Worm (Caenorhabditis elegans) whole organism, L4 larva: ENCODE data around the gene ehs-1.

ENCODE experiments used
- D1046.2 ChIP-seq: fragments of 200-800 bp; sonication (Bioruptor generic); IDR thresholded peaks from 2 replicates; pipeline ENCODE4 v1.3.6; 2022; ENCODE audit warnings: missing genetic modification characterization, missing compliant biosample characterization
- F26F4.8 ChIP-seq: fragments of 200-800 bp; sonication (Bioruptor generic); conservative IDR thresholded peaks from 2 replicates; pipeline ENCODE4 v1.3.6; 2022; ENCODE audit warnings: missing genetic modification characterization, missing compliant biosample characterization
- F37D6.2 ChIP-seq: sonication (generic microtip); optimal IDR thresholded peaks from 2 replicates; lab custom pipeline; 2016; ENCODE audit warnings: mild to moderate bottlenecking, missing genetic modification characterization, missing compliant biosample characterization
- F49E8.2 ChIP-seq: sonication (generic microtip); optimal IDR thresholded peaks from 2 replicates; lab custom pipeline; 2016; ENCODE audit warnings: missing compliant biosample characterization, mild to moderate bottlenecking, missing genetic modification characterization, borderline replicate concordance
- T20F7.1 ChIP-seq: fragments of 200-800 bp; sonication (Bioruptor generic); optimal IDR thresholded peaks from 2 replicates; lab custom pipeline; 2018; ENCODE audit warnings: mild to moderate bottlenecking, missing genetic modification characterization, missing compliant biosample characterization
- Y5F2A.4 ChIP-seq: fragments of 200-800 bp; sonication (Bioruptor generic); optimal IDR thresholded peaks from 2 replicates; lab custom pipeline; 2018; ENCODE audit warnings: mild to moderate bottlenecking, missing genetic modification characterization, missing compliant biosample characterization
- aly-2 ChIP-seq: sonication (generic microtip); optimal IDR thresholded peaks from 2 replicates; lab custom pipeline; 2018; ENCODE audit warnings: missing biosample characterization, missing genetic modification characterization
- attf-4 ChIP-seq: sonication (generic microtip); optimal IDR thresholded peaks from 3 replicates; lab custom pipeline; 2017; ENCODE audit warnings: missing biosample characterization, missing genetic modification characterization
- ceh-20 ChIP-seq: fragments of 200-800 bp; sonication (Bioruptor generic); IDR thresholded peaks from 2 replicates; pipeline ENCODE4 v1.3.6; 2022; ENCODE audit warnings: missing genetic modification reagents, missing genetic modification characterization, missing compliant biosample characterization
- ceh-28 ChIP-seq: fragments of 150-350 bp; optimal IDR thresholded peaks from 2 replicates; lab custom pipeline; 2014; ENCODE audit warnings: missing biosample characterization, missing genetic modification reagents, missing genetic modification characterization
- ceh-32 ChIP-seq: sonication (generic microtip); optimal IDR thresholded peaks from 2 replicates; lab custom pipeline; 2016; ENCODE audit warnings: mild to moderate bottlenecking, missing genetic modification characterization, missing compliant biosample characterization; ENCODE audit not compliant: poor library complexity
- daf-12 ChIP-seq: fragments of 150-350 bp; optimal IDR thresholded peaks from 2 replicates; lab custom pipeline; 2014; ENCODE audit warnings: missing biosample characterization, missing genetic modification reagents, missing genetic modification characterization
- daf-16 ChIP-seq, 3 experiments: sonication (generic microtip); optimal IDR thresholded peaks; 2 replicates each; lab custom pipeline; 2016 to 2017; ENCODE audit warnings: missing genetic modification characterization in 3 of 3, missing genetic modification reagents in 3 of 3, mild to moderate bottlenecking in 2 of 3, missing compliant biosample characterization in 2 of 3, missing biosample characterization in 1 of 3, moderate library complexity in 1 of 3
- daf-19 ChIP-seq: fragments of 200-800 bp; sonication (Bioruptor generic); conservative IDR thresholded peaks from 2 replicates; pipeline ENCODE4 v1.3.6; 2022; ENCODE audit warnings: missing genetic modification characterization, missing compliant biosample characterization
- dmd-6 ChIP-seq: fragments of 200-800 bp; sonication (Bioruptor generic); IDR thresholded peaks from 2 replicates; pipeline ENCODE4 v1.3.6; 2022; ENCODE audit warnings: missing genetic modification reagents, missing genetic modification characterization, missing compliant biosample characterization
- dmd-8 ChIP-seq: fragments of 200-800 bp; sonication (Bioruptor generic); IDR thresholded peaks from 2 replicates; pipeline ENCODE4 v1.3.6; 2022; ENCODE audit warnings: missing genetic modification characterization, missing compliant biosample characterization
- dve-1 ChIP-seq: sonication (generic microtip); optimal IDR thresholded peaks from 2 replicates; lab custom pipeline; 2017; ENCODE audit warnings: antibody characterized with exemption, mild to moderate bottlenecking, missing genetic modification characterization, missing compliant biosample characterization; ENCODE audit not compliant: insufficient read depth
- hlh-11 ChIP-seq: fragments of 200-800 bp; sonication (Bioruptor generic); optimal IDR thresholded peaks from 2 replicates; lab custom pipeline; 2018; ENCODE audit warnings: mild to moderate bottlenecking, missing genetic modification characterization, missing compliant biosample characterization
- jun-1 ChIP-seq: fragments of 150-350 bp; optimal IDR thresholded peaks from 2 replicates; lab custom pipeline; 2014; ENCODE audit warnings: missing biosample characterization, missing genetic modification reagents, missing genetic modification characterization
- lin-1 ChIP-seq: fragments of 200-800 bp; sonication (Bioruptor generic); IDR thresholded peaks from 2 replicates; pipeline ENCODE4 v1.3.6; 2022; ENCODE audit warnings: missing genetic modification reagents, missing genetic modification characterization, missing compliant biosample characterization
- lin-15B ChIP-seq: fragments of 150-350 bp; sonication (generic microtip); optimal IDR thresholded peaks from 3 replicates; lab custom pipeline; 2014; ENCODE audit warnings: missing biosample characterization, missing genetic modification characterization
- lin-38 ChIP-seq: fragments of 200-800 bp; sonication (Bioruptor generic); IDR thresholded peaks from 2 replicates; pipeline ENCODE4 v1.3.6; 2022; ENCODE audit warnings: missing genetic modification reagents, missing genetic modification characterization, missing compliant biosample characterization
- madf-5 ChIP-seq, 2 experiments: fragments of 200-800 bp; sonication (Bioruptor generic); IDR thresholded peaks; 2 replicates each; pipeline ENCODE4 v1.3.6; 2022; ENCODE audit warnings: missing compliant biosample characterization in 2 of 2, missing genetic modification characterization in 2 of 2
- madf-9 ChIP-seq: fragments of 200-800 bp; sonication (Bioruptor generic); conservative IDR thresholded peaks from 2 replicates; pipeline ENCODE4 v1.3.6; 2022; ENCODE audit warnings: missing genetic modification reagents, missing genetic modification characterization, missing compliant biosample characterization
- mdl-1 ChIP-seq, 2 experiments: fragments of 150-350 bp in 1 of 2; sonication (generic microtip) in 1 of 2; optimal IDR thresholded peaks; 2 replicates each; lab custom pipeline; 2014 to 2017; ENCODE audit warnings: missing biosample characterization in 2 of 2, missing genetic modification characterization in 2 of 2
- mes-2 ChIP-seq: sonication (generic microtip); optimal IDR thresholded peaks from 2 replicates; lab custom pipeline; 2016; ENCODE audit warnings: missing genotype, mild to moderate bottlenecking, missing genetic modification characterization, missing compliant biosample characterization; ENCODE audit not compliant: poor library complexity, severe bottlenecking
- nhr-11 ChIP-seq: fragments of 150-350 bp; optimal IDR thresholded peaks from 2 replicates; lab custom pipeline; 2014; ENCODE audit warnings: missing biosample characterization, missing genetic modification characterization
- nhr-28 ChIP-seq: fragments of 150-350 bp; optimal IDR thresholded peaks from 2 replicates; lab custom pipeline; 2014; ENCODE audit warnings: missing biosample characterization, missing genetic modification characterization
- nhr-41 ChIP-seq: fragments of 200-800 bp; sonication (Bioruptor generic); IDR thresholded peaks from 2 replicates; pipeline ENCODE4 v1.3.6; 2022; ENCODE audit warnings: missing genetic modification reagents, missing genetic modification characterization, missing compliant biosample characterization
- nhr-76 ChIP-seq: fragments of 150-350 bp; optimal IDR thresholded peaks from 2 replicates; lab custom pipeline; 2014; ENCODE audit warnings: missing biosample characterization, missing genetic modification characterization
- pha-4 ChIP-seq, 2 experiments: fragments of 150-350 bp in 1 of 2; fragments of 200-800 bp in 1 of 2; sonication (Bioruptor generic) in 1 of 2; IDR thresholded peaks in 1 of 2; optimal IDR thresholded peaks in 1 of 2; 2 replicates each; pipeline versions ENCODE4 v1.3.6 to Lab custom; 2014 to 2022; ENCODE audit warnings: missing genetic modification characterization in 2 of 2, missing genetic modification reagents in 2 of 2, missing biosample characterization in 1 of 2, missing compliant biosample characterization in 1 of 2
- php-3 ChIP-seq: fragments of 200-800 bp; sonication (Bioruptor generic); IDR thresholded peaks from 2 replicates; pipeline ENCODE4 v1.3.6; 2022; ENCODE audit warnings: missing genetic modification reagents, missing genetic modification characterization, missing compliant biosample characterization
- sdz-12 ChIP-seq: fragments of 200-800 bp; sonication (Bioruptor generic); optimal IDR thresholded peaks from 2 replicates; lab custom pipeline; 2018; ENCODE audit warnings: mild to moderate bottlenecking, missing genetic modification characterization, missing compliant biosample characterization
- skn-1 ChIP-seq: fragments of 150-350 bp; optimal IDR thresholded peaks from 2 replicates; lab custom pipeline; 2014; ENCODE audit warnings: missing biosample characterization, missing genetic modification characterization
- snpc-1.2 ChIP-seq: fragments of 200-800 bp; sonication (Bioruptor generic); IDR thresholded peaks from 2 replicates; pipeline ENCODE4 v1.3.6; 2022; ENCODE audit warnings: missing genetic modification reagents, missing genetic modification characterization, missing compliant biosample characterization
- snpc-4 ChIP-seq: fragments of 150-350 bp; optimal IDR thresholded peaks from 2 replicates; lab custom pipeline; 2014; ENCODE audit warnings: missing biosample characterization, missing genetic modification characterization
- spr-3 ChIP-seq: fragments of 200-800 bp; sonication (Bioruptor generic); optimal IDR thresholded peaks from 2 replicates; lab custom pipeline; 2018; ENCODE audit warnings: mild to moderate bottlenecking, missing genetic modification characterization, missing compliant biosample characterization
- unc-62 ChIP-seq, 3 experiments: fragments of 150-350 bp in 1 of 3; sonication (generic microtip); optimal IDR thresholded peaks in 2 of 3; peaks in 1 of 3; 1 replicate in 1 of 3; 2 replicates in 2 of 3; lab custom pipeline; 2014 to 2017; ENCODE audit warnings: missing biosample characterization in 3 of 3, missing genetic modification characterization in 3 of 3, missing genetic modification reagents in 3 of 3, missing genotype in 1 of 3
- vab-7 ChIP-seq: fragments of 200-800 bp; sonication (Bioruptor generic); IDR thresholded peaks from 2 replicates; pipeline ENCODE4 v1.3.6; 2022; ENCODE audit warnings: missing genetic modification reagents, missing genetic modification characterization, missing compliant biosample characterization
- zag-1 ChIP-seq: fragments of 150-350 bp; optimal IDR thresholded peaks from 2 replicates; lab custom pipeline; 2014; ENCODE audit warnings: missing biosample characterization, missing genetic modification characterization
- zfp-2 ChIP-seq: sonication (generic microtip); optimal IDR thresholded peaks from 2 replicates; lab custom pipeline; 2016; ENCODE audit warnings: mild to moderate bottlenecking, missing genetic modification characterization, missing compliant biosample characterization
- ztf-7 ChIP-seq: fragments of 150-350 bp; optimal IDR thresholded peaks from 2 replicates; lab custom pipeline; 2014; ENCODE audit warnings: missing biosample characterization, missing genetic modification characterization

The ehs-1 gene

DNA sequence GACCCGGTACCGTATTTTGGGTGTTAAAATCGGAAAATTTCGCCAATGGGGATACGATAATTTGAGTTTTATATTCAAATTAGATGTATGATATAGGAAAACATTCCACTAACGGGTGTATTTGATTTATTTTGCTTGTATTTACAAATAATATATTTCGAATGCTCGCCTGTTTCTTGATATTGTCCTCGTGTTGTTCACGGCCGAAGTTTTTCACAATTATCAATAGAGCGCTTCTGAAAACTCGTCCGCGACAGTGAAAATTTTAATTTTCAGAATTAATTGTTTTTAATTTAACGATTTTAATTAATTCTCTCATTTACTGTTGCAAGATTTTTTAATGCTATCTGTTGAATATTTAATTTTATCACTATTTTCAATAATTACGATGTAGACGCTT, 857 bp upstream of the ehs-1 start (continued):
- TF ChIP-seq snpc-1.2 (GFP tag; lab: Robert Waterston, UW) (0 out of 2 replicates have a peak, but pooled peaks have one; percentile 9), nhr-28 (tag; lab: Kevin White, UChicago) (peak; percentile 22)

DNA sequence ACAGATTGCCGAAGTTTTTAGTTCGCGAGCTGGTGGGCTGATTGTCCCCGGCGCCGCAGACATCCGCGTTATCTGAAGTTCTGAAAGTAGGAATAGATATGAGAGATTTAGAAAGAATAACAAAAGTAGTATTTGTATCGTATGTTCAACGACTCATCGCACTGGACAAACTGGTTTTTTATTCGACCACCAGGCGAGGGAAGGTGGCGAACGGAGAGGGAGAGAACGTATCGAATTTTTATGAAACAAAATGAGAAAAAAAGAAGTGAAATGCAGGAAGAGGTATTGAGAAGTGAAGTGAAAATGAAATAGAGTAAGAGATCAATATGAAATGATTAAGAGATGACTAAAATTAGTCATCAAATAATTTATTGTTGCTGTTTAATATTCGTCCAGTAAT, 6.9 kb downstream of the ehs-1 start, which contains the start of gene tbc-2:
Gene tbc-2, minus strand, starts transcription at position 80 of the 400 bp plus-strand sequence.
- TF ChIP-seq lin-15B (tag; lab: Kevin White, UChicago) = no peak
- no peak for TF ChIP-seq madf-5 (GFP tag; IDR thresholded peaks at IDR 0.05; lab: Robert Waterston, UW)
- TF ChIP-seq nhr-28 (tag; lab: Kevin White, UChicago) = peak; percentile 36
- TF ChIP-seq unc-62 (GFP tag; optimal IDR thresholded peaks at IDR 0.05 in 1 of 2; lab: Kevin White, UChicago) = peak in 1 of 2 experiments; percentile 51
- TF ChIP-seq unc-62 (tag; optimal IDR thresholded peaks at IDR 0.05; lab: Kevin White, UChicago) = no peak

DNA sequence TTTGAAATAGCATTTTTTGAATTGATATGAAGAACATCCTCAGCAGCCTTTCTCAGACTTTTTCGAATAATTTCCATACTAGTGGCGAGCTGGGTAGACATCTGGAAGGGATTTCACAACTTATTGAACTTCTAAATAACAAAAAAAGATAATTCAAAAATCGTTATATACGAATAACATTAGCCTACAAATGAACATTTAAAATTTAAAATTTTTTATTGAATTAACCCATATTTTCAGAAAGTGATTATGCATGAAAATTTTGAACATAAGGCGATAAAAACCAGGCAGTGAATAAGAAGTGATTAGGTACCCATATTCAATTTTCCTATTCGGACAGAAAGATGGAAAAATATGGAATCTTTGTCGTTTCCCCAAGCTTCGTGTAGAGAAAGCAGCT, 8.0 kb downstream of the ehs-1 start, which contains the start of gene ZK1248.11:
Gene ZK1248.11, minus strand, starts transcription at position 101 of the 400 bp plus-strand sequence.
- TF ChIP-seq sdz-12 (no peak), skn-1 (no peak), daf-19 (no peak), snpc-4 (tag; lab: Kevin White, UChicago) (no peak), ztf-7 (tag; lab: Kevin White, UChicago) (no peak), F26F4.8 (GFP tag; lab: Robert Waterston, UW) (no peak)

DNA sequence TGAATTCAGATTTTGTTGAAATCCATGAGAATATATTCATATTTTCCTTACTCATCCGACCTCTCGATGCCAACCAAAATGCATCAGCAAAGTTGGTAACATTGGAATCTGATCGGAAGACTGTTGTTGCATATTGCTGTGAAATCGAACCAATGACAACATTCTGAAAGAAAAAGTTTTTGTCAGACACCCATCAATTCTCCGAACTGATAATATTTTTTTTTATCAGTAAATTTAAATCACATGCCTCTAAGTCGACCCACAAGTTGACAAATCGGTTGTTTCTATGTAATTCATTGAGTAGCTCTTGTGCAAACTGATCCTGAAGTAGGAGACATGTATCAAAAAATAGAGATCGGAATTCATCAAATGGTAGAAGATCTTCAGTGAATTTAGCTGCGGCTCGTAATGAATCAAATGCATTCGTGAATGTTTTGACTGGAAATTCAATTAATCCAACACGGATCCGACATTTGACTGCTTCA, 9.5 kb downstream of the ehs-1 start, which contains the start of gene col-74:
Gene col-74, plus strand, starts transcription at position 435 of the 485 bp plus-strand sequence.
- TF ChIP-seq Y5F2A.4 (GFP tag; lab: Kevin White, UChicago) = no peak
- TF ChIP-seq snpc-1.2 (GFP tag; lab: Robert Waterston, UW) = no peak
- TF ChIP-seq dmd-6 (GFP tag; lab: Robert Waterston, UW) = peak; percentile 75
- no peak for TF ChIP-seq jun-1
- no peak for TF ChIP-seq T20F7.1 (GFP tag; lab: Kevin White, UChicago)
- TF ChIP-seq snpc-4 (tag; lab: Kevin White, UChicago) = no peak
- TF ChIP-seq zfp-2 (tag; lab: Kevin White, UChicago) = no peak
- no peak for TF ChIP-seq aly-2 (tag; lab: Kevin White, UChicago)
- TF ChIP-seq daf-16 (GFP tag; optimal IDR thresholded peaks at IDR 0.05; lab: Kevin White, UChicago) = no peak
- peak; percentile 60 for TF ChIP-seq daf-16 (tag; optimal IDR thresholded peaks at IDR 0.05; lab: Kevin White, UChicago)
- no peak for TF ChIP-seq spr-3 (GFP tag; lab: Kevin White, UChicago)
- TF ChIP-seq nhr-76 = no peak
- TF ChIP-seq madf-5 (GFP tag; IDR thresholded peaks at IDR 0.05; lab: Robert Waterston, UW) = no peak
- no peak for TF ChIP-seq pha-4 (GFP tag; IDR thresholded peaks at IDR 0.05; lab: Robert Waterston, UW)
- TF ChIP-seq pha-4 (tag; optimal IDR thresholded peaks at IDR 0.05; lab: Kevin White, UChicago) = no peak
- peak; percentile 56 for TF ChIP-seq dve-1 (tag; lab: Kevin White, UChicago)
- TF ChIP-seq lin-1 (GFP tag; lab: Robert Waterston, UW) = no peak
- TF ChIP-seq F49E8.2 (tag; lab: Kevin White, UChicago) = no peak
- no peak for TF ChIP-seq nhr-11 (tag; lab: Kevin White, UChicago)
- no peak for TF ChIP-seq nhr-28 (tag; lab: Kevin White, UChicago)
- TF ChIP-seq F37D6.2 = no peak
- no peak for TF ChIP-seq D1046.2 (GFP tag; lab: Robert Waterston, UW)
- no peak for TF ChIP-seq zag-1 (tag; lab: Kevin White, UChicago)
- no peak for TF ChIP-seq attf-4 (tag; lab: Kevin White, UChicago)
- no peak for TF ChIP-seq mdl-1 (tag; optimal IDR thresholded peaks at IDR 0.05; lab: Kevin White, UChicago)
- TF ChIP-seq mes-2 (tag; lab: Kevin White, UChicago) = no peak
- TF ChIP-seq lin-38 (GFP tag; lab: Robert Waterston, UW) = no peak
- TF ChIP-seq nhr-41 = no peak
- peak; percentile 42 for TF ChIP-seq hlh-11 (tag; lab: Kevin White, UChicago)
- no peak for TF ChIP-seq ceh-20 (GFP tag; lab: Robert Waterston, UW)
- TF ChIP-seq daf-12 (tag; lab: Kevin White, UChicago) = no peak
- TF ChIP-seq madf-9 (GFP tag; lab: Robert Waterston, UW) = no peak
- no peak for TF ChIP-seq dmd-8
- TF ChIP-seq vab-7 (GFP tag; lab: Robert Waterston, UW) = no peak
- TF ChIP-seq ceh-28 (tag; lab: Kevin White, UChicago) = no peak
- TF ChIP-seq ceh-32 (tag; lab: Kevin White, UChicago) = no peak
- peak in 1 of 2 experiments; percentile 2 for TF ChIP-seq unc-62 (GFP tag; optimal IDR thresholded peaks at IDR 0.05 in 1 of 2; lab: Kevin White, UChicago)
- no peak for TF ChIP-seq unc-62 (tag; optimal IDR thresholded peaks at IDR 0.05; lab: Kevin White, UChicago)
- TF ChIP-seq php-3 (GFP tag; lab: Robert Waterston, UW) = no peak
